Fruit fly (Drosophila melanogaster): ENCODE data around the gene grn.
A peak's percentile ranks its signal among the peaks of the same experiment; 100 is the strongest.

The grn gene

dm6 chr3R:8225461-8225971 is 44.3 kb upstream of the grn start:
- TF ChIP-seq bigmax (GFP tag; optimal IDR thresholded peaks at IDR 0.05) = no peak
- TF ChIP-seq CG10654 (GFP tag; optimal IDR thresholded peaks at IDR 0.05) = no peak
- TF ChIP-seq run (tag; optimal IDR thresholded peaks at IDR 0.05) = peak; percentile 28
- TF ChIP-seq CG18619 (GFP tag; optimal IDR thresholded peaks at IDR 0.05) = no peak
- peak; percentile 99 for TF ChIP-seq Hey (tag; optimal IDR thresholded peaks at IDR 0.05)
- peak; percentile 94 for TF ChIP-seq oc (tag; optimal IDR thresholded peaks at IDR 0.05)
- peak; percentile 11 for TF ChIP-seq CG8478 (optimal IDR thresholded peaks at IDR 0.05)
- peak; percentile 12 for TF ChIP-seq gsb-n (tag; optimal IDR thresholded peaks at IDR 0.05)
- TF ChIP-seq sd (tag; optimal IDR thresholded peaks at IDR 0.05) = peak; percentile 4
- no peak for TF ChIP-seq D19B (GFP tag; optimal IDR thresholded peaks at IDR 0.05)
- TF ChIP-seq ERR (GFP tag; optimal IDR thresholded peaks at IDR 0.05) = no peak
- TF ChIP-seq dati (GFP tag; IDR thresholded peaks at IDR 0.05) = no peak
- TF ChIP-seq pros (GFP tag; optimal IDR thresholded peaks at IDR 0.05) = peak; percentile 83
- TF ChIP-seq Dek (tag; optimal IDR thresholded peaks at IDR 0.05) = no peak
- TF ChIP-seq tll (GFP tag; optimal IDR thresholded peaks at IDR 0.05) = peak in 1 of 2 experiments; percentile 87
- TF ChIP-seq CG6765 (GFP tag; optimal IDR thresholded peaks at IDR 0.05) = no peak
- TF ChIP-seq kni (GFP tag; optimal IDR thresholded peaks at IDR 0.05) = peak; percentile 14

dm6 chr3R:8224726-8225460 is 43.6 kb upstream of the grn start:
- TF ChIP-seq fd96Cb (tag; optimal IDR thresholded peaks at IDR 0.05) = peak; percentile 4
- no peak for TF ChIP-seq Doc2 (GFP tag; IDR thresholded peaks at IDR 0.05)
- no peak for TF ChIP-seq Taf1 (GFP tag; IDR thresholded peaks at IDR 0.05)
- 0 out of 2 replicates have a peak, but pooled peaks have one; percentile 4 for TF ChIP-seq klu (GFP tag; IDR thresholded peaks at IDR 0.05)
- TF ChIP-seq Dll (GFP tag; IDR thresholded peaks at IDR 0.05; ENCODE audit: partially characterized antibody) = no peak
- TF ChIP-seq CG31441 (GFP tag; IDR thresholded peaks at IDR 0.05) = peak; percentile 39; the same call in 1 of the 2 replicates
- TF ChIP-seq stc (GFP tag; IDR thresholded peaks at IDR 0.05) = no peak
- no peak for TF ChIP-seq Scr (GFP tag; IDR thresholded peaks at IDR 0.05; ENCODE audit: partially characterized antibody)
- TF ChIP-seq chinmo (GFP tag; IDR thresholded peaks at IDR 0.05; ENCODE audit: partially characterized antibody) = no peak
- TF ChIP-seq CG11085 (GFP tag; IDR thresholded peaks at IDR 0.05) = no peak
- TF ChIP-seq scrt (GFP tag; optimal IDR thresholded peaks at IDR 0.05) = no peak
- no peak for TF ChIP-seq dpn (GFP tag; optimal IDR thresholded peaks at IDR 0.05)
- TF ChIP-seq rib (GFP tag; IDR thresholded peaks at IDR 0.05) = no peak
- TF ChIP-seq E2f2 (GFP tag; IDR thresholded peaks at IDR 0.05) = no peak
- TF ChIP-seq CG11398 (GFP tag; optimal IDR thresholded peaks at IDR 0.05) = no peak
- TF ChIP-seq BtbVII (GFP tag; optimal IDR thresholded peaks at IDR 0.05) = no peak
- peak; percentile 45 for TF ChIP-seq dmrt11E (tag; optimal IDR thresholded peaks at IDR 0.05)
- no peak for TF ChIP-seq pita (GFP tag; optimal IDR thresholded peaks at IDR 0.05)
- TF ChIP-seq twi (tag; optimal IDR thresholded peaks at IDR 0.05) = no peak
- no peak for TF ChIP-seq CG10147 (GFP tag; optimal IDR thresholded peaks at IDR 0.05)
- no peak for TF ChIP-seq TFAM (GFP tag; optimal IDR thresholded peaks at IDR 0.05)
- TF ChIP-seq CG9817 (tag; optimal IDR thresholded peaks at IDR 0.05) = no peak
- TF ChIP-seq cato (GFP tag; optimal IDR thresholded peaks at IDR 0.05; ENCODE audit: borderline replicate concordance) = no peak
- no peak for TF ChIP-seq zf30C (GFP tag; optimal IDR thresholded peaks at IDR 0.05)
- peak; percentile 12 for TF ChIP-seq nmo (GFP tag; optimal IDR thresholded peaks at IDR 0.05)
- no peak for TF ChIP-seq CG6175 (GFP tag; IDR thresholded peaks at IDR 0.05)
- no peak for TF ChIP-seq Neu2 (GFP tag; optimal IDR thresholded peaks at IDR 0.05; ENCODE audit: borderline replicate concordance)
- TF ChIP-seq Sox102F (GFP tag; optimal IDR thresholded peaks at IDR 0.05) = peak; percentile 30
- TF ChIP-seq otp (GFP tag; IDR thresholded peaks at IDR 0.05) = no peak
- no peak for TF ChIP-seq CG11093 (GFP tag; IDR thresholded peaks at IDR 0.05)
- TF ChIP-seq PHDP (tag; optimal IDR thresholded peaks at IDR 0.05) = peak; percentile 15
- no peak for TF ChIP-seq gro (GFP tag; optimal IDR thresholded peaks at IDR 0.05)

Data from whole organism, embryonic.